Worm (Caenorhabditis elegans) whole organism, mixed stage, embryonic: ENCODE measurements around the gene acr-21.

Experiments
- M03D4.4 ChIP-seq: sonication (generic microtip); optimal IDR thresholded peaks from 2 replicates; lab custom pipeline; 2017; ENCODE audit warnings: mild to moderate bottlenecking, missing genetic modification characterization, missing compliant biosample characterization
- ceh-39 ChIP-seq: fragments of 150-350 bp; optimal IDR thresholded peaks from 2 replicates; lab custom pipeline; 2014; ENCODE audit warnings: missing biosample characterization, missing genetic modification characterization
- ceh-43 ChIP-seq: fragments of 200-800 bp; sonication (Bioruptor generic); optimal IDR thresholded peaks from 2 replicates; lab custom pipeline; 2018; ENCODE audit warnings: mild to moderate bottlenecking, missing genetic modification characterization, moderate library complexity, missing compliant biosample characterization
- ceh-83 ChIP-seq: fragments of 200-800 bp; sonication (Bioruptor generic); optimal IDR thresholded peaks from 2 replicates; lab custom pipeline; 2018; ENCODE audit warnings: mild to moderate bottlenecking, missing genetic modification characterization, missing compliant biosample characterization
- ces-1 ChIP-seq: fragments of 150-350 bp; optimal IDR thresholded peaks from 2 replicates; lab custom pipeline; 2014; ENCODE audit warnings: missing biosample characterization, missing genetic modification reagents, missing genetic modification characterization
- cnd-1 ChIP-seq: fragments of 200-800 bp; sonication (Bioruptor generic); optimal IDR thresholded peaks from 2 replicates; lab custom pipeline; 2018; ENCODE audit warnings: mild to moderate bottlenecking, missing genetic modification characterization, missing compliant biosample characterization
- drap-1 ChIP-seq: fragments of 200-800 bp; sonication (Bioruptor generic); optimal IDR thresholded peaks from 3 replicates; lab custom pipeline; 2018; ENCODE audit warnings: mild to moderate bottlenecking, missing genetic modification characterization, missing compliant biosample characterization
- elt-1 ChIP-seq: sonication (generic microtip); optimal IDR thresholded peaks from 2 replicates; lab custom pipeline; 2017; ENCODE audit warnings: missing genetic modification characterization, mild to moderate bottlenecking, missing compliant biosample characterization, antibody characterized with exemption, moderate library complexity, borderline replicate concordance; ENCODE audit not compliant: insufficient read depth
- elt-3 ChIP-seq: fragments of 150-350 bp; optimal IDR thresholded peaks from 2 replicates; lab custom pipeline; 2014; ENCODE audit warnings: missing biosample characterization, missing genetic modification characterization
- flh-1 ChIP-seq: fragments of 200-800 bp; sonication (Bioruptor generic); optimal IDR thresholded peaks from 2 replicates; lab custom pipeline; 2018; ENCODE audit warnings: mild to moderate bottlenecking, missing genetic modification characterization, moderate library complexity, missing compliant biosample characterization
- ham-2 ChIP-seq: fragments of 200-800 bp; sonication (Bioruptor generic); optimal IDR thresholded peaks from 2 replicates; lab custom pipeline; 2018; ENCODE audit warnings: mild to moderate bottlenecking, missing genetic modification characterization, missing compliant biosample characterization
- hlh-1 ChIP-seq: fragments of 150-350 bp; optimal IDR thresholded peaks from 2 replicates; lab custom pipeline; 2014; ENCODE audit warnings: missing biosample characterization, missing genetic modification reagents, missing genetic modification characterization
- lin-13 ChIP-seq: fragments of 150-350 bp; optimal IDR thresholded peaks from 2 replicates; lab custom pipeline; 2014; ENCODE audit warnings: missing biosample characterization, missing genetic modification characterization
- lin-32 ChIP-seq: fragments of 200-800 bp; sonication (Bioruptor generic); optimal IDR thresholded peaks from 2 replicates; lab custom pipeline; 2018; ENCODE audit warnings: mild to moderate bottlenecking, missing genetic modification characterization, missing compliant biosample characterization
- lsy-2 ChIP-seq: fragments of 150-350 bp; optimal IDR thresholded peaks from 2 replicates; lab custom pipeline; 2014; ENCODE audit warnings: missing biosample characterization, missing genetic modification characterization
- mls-2 ChIP-seq: sonication (generic microtip); optimal IDR thresholded peaks from 2 replicates; lab custom pipeline; 2016; ENCODE audit warnings: mild to moderate bottlenecking, missing genetic modification characterization, moderate library complexity, missing compliant biosample characterization
- nhr-12 ChIP-seq: fragments of 150-350 bp; optimal IDR thresholded peaks from 2 replicates; lab custom pipeline; 2014; ENCODE audit warnings: missing biosample characterization, missing genetic modification characterization
- nhr-2 ChIP-seq: fragments of 150-350 bp; optimal IDR thresholded peaks from 2 replicates; lab custom pipeline; 2014; ENCODE audit warnings: missing biosample characterization, missing genetic modification characterization
- nhr-237 ChIP-seq: fragments of 150-350 bp; optimal IDR thresholded peaks from 2 replicates; lab custom pipeline; 2014; ENCODE audit warnings: missing biosample characterization, missing genetic modification characterization
- nhr-28 ChIP-seq: fragments of 150-350 bp; optimal IDR thresholded peaks from 2 replicates; lab custom pipeline; 2014; ENCODE audit warnings: missing biosample characterization, missing genetic modification characterization
- nhr-76 ChIP-seq: sonication (generic microtip); optimal IDR thresholded peaks from 2 replicates; lab custom pipeline; 2017; ENCODE audit warnings: missing biosample characterization, missing genetic modification characterization
- sem-2 ChIP-seq: fragments of 200-800 bp; sonication (Bioruptor generic); optimal IDR thresholded peaks from 2 replicates; lab custom pipeline; 2018; ENCODE audit warnings: mild to moderate bottlenecking, missing genetic modification characterization, missing compliant biosample characterization
- snpc-4 ChIP-seq: fragments of 150-350 bp; optimal IDR thresholded peaks from 2 replicates; lab custom pipeline; 2014; ENCODE audit warnings: missing biosample characterization, missing genetic modification characterization
- sptf-1 ChIP-seq: sonication (generic microtip); optimal IDR thresholded peaks from 2 replicates; lab custom pipeline; 2017; ENCODE audit warnings: mild to moderate bottlenecking, missing genetic modification characterization, moderate library complexity, missing compliant biosample characterization
- tbx-8 ChIP-seq: fragments of 200-800 bp; sonication (Bioruptor generic); optimal IDR thresholded peaks from 2 replicates; lab custom pipeline; 2018; ENCODE audit warnings: mild to moderate bottlenecking, missing genetic modification characterization, moderate library complexity, missing compliant biosample characterization
- unc-39 ChIP-seq: fragments of 150-350 bp; optimal IDR thresholded peaks from 2 replicates; lab custom pipeline; 2014; ENCODE audit warnings: missing biosample characterization, missing genetic modification characterization
- zip-8 ChIP-seq: fragments of 150-350 bp; optimal IDR thresholded peaks from 2 replicates; lab custom pipeline; 2014; ENCODE audit warnings: missing biosample characterization, missing genetic modification characterization
- ztf-11 ChIP-seq: fragments of 150-350 bp; optimal IDR thresholded peaks from 2 replicates; lab custom pipeline; 2014; ENCODE audit warnings: missing biosample characterization, missing genetic modification characterization

acr-21 gene

DNA sequence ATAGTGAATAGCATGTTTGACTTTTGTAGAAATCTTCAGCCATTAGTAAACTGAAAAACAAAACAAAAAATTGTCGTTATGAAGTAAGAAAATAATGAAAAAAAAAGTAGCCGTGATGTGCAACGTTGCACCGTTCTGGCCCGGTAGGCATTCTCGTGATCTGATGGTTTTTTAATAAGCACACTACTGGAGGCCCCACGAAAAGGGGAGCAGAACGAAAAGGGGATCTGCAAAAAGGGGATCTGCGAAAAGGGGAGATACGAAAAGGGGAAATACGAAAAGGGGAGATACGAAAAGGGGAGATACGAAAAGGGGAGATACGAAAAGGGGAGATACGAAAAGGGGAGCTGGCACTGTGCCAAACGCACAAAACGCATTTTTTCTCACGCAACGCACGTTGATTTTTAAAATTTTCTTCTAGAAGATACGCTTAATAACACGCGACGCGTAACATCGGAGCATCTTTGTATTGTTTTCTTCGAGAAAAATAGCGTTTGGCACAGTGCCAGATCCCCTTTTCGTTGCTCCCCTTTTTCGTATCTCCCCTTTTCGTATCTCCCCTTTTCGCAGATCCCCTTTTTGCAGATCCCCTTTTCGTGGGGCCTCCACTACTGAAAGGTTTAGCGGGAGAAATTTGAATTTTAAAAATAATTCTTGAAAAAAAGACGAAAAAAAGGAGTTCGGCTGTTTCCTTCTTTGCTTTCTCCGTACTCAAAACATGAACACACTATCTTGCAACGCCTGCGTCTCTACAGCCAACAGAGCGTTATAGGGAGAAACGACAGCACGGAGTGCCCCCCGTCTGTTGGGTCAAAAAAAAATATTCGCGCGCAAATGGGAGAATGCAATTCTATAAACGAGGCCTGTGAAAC lies 30.3 kb upstream of the acr-21 start, which contains the start of gene C09E7.7:
TSS of gene C09E7.7 (minus strand) at position 57 of the 872 bp plus-strand sequence.
- peak; percentile 27 for TF ChIP-seq ces-1 (GFP tag; lab: Kevin White, UChicago)
- TF ChIP-seq sptf-1 (tag; lab: Kevin White, UChicago): peak; percentile 67
- TF ChIP-seq drap-1 (GFP tag; lab: Kevin White, UChicago): peak; percentile 35
- peak; percentile 38 for TF ChIP-seq mls-2 (tag; lab: Kevin White, UChicago)
- peak; percentile 40 for TF ChIP-seq lin-13
- TF ChIP-seq sem-2 (GFP tag; lab: Kevin White, UChicago): peak; percentile 13
- TF ChIP-seq cnd-1: peak; percentile 47

DNA sequence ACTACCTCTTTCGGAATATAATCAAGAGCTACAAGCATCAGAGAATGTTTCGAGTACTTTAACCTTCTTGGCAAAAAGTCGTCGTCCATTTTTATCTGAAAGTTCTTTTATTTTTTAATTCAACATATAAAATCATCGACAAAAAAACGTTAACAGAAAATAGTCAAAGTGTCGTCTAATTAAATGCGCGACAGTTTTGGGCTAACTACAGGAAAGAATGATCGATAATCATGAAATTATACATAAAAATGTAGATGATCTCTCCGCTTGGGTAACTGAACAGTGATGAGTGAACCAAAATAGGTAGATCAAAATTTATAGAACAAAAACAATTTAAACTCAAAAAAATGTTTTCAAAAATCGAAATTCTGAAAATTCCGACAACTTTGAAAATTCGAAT lies 23.2 kb upstream of the acr-21 start, which contains the start of gene C09E7.8:
TSS of gene C09E7.8 (minus strand) at position 101 of the 400 bp plus-strand sequence.
- TF ChIP-seq sptf-1 (tag; lab: Kevin White, UChicago): no peak

DNA sequence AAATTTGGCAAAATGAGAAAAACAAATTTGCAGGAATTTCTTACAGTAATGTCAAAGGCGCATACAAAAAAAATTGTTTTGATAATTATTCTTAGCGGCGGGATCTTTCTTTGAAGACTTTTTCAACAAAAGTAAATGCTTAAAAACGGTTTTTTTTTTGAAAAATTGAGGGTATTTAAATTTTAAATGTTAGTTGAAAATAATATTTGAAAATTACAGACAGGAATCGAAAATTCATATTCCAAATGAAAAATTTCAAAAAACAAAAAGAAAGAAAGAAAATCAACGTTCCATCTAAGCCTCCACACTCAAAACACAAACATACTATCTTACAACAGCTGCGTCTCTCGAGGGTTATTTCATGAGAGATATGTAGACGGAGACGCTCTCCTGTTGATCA lies 4.5 kb upstream of the acr-21 start:
- TF ChIP-seq hlh-1 (no peak), drap-1 (GFP tag; lab: Kevin White, UChicago) (no peak), cnd-1 (no peak), lsy-2 (no peak), elt-3 (tag; lab: Kevin White, UChicago) (no peak), mls-2 (tag; lab: Kevin White, UChicago) (no peak), zip-8 (tag; lab: Kevin White, UChicago) (no peak), nhr-12 (tag; lab: Kevin White, UChicago) (no peak), nhr-237 (tag; lab: Kevin White, UChicago) (no peak), ztf-11 (no peak), tbx-8 (GFP tag; lab: Kevin White, UChicago) (no peak)
- TF ChIP-seq, all 35 proteins: peak for 0

DNA sequence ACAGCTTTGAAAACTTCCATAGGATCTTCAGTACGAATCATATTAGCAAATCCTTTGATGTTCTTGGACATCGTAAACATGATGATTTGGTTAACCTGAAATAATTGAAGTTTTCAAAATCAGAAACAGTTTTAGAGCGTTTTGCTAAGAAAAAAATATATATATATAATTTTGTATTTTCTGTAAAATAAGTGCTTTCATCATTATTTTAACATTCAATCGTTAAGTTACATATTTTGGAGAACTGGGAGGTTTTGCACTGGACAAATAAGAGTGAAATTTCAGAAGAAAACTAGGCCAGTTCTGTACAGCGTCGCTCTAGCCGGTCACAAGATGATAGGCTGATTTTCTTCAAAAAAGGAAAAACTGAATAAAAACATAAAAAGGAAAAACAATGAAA lies 3.2 kb upstream of the acr-21 start, which contains the start of gene F27B3.6:
TSS of gene F27B3.6 (minus strand) at position 101 of the 400 bp plus-strand sequence.
- no peak for TF ChIP-seq drap-1 (GFP tag; lab: Kevin White, UChicago)
- TF ChIP-seq nhr-76 (tag; lab: Kevin White, UChicago): no peak
- TF ChIP-seq lin-32 (GFP tag; lab: Kevin White, UChicago): no peak
- no peak for TF ChIP-seq nhr-28
- no peak for TF ChIP-seq sem-2 (GFP tag; lab: Kevin White, UChicago)
- no peak for TF ChIP-seq elt-3 (tag; lab: Kevin White, UChicago)
- TF ChIP-seq unc-39: no peak

DNA sequence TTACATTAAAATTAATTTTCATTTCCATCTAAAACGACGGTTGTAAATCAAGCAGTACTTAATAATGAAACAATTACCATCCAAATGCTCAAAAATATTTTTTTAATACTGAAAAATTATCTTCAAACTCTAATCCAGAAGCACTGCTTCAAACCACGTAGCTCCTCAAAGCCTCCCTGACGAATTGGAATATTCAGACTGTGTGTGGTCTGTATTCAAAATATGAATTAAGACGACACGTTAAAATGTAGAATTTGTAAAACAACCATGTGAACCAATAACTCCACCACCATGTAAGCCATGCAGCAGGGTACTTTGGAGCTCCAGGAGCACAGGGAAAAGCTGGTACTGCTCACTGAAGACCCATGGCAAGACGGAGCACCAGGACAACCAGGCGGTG lies 2.3 kb upstream of the acr-21 start, which contains the start of gene F27B3.8:
TSS of gene F27B3.8 (plus strand) at position 301 of the 400 bp plus-strand sequence.
- no peak for TF ChIP-seq elt-1 (tag; lab: Kevin White, UChicago)
- no peak for TF ChIP-seq tbx-8 (GFP tag; lab: Kevin White, UChicago)
- TF ChIP-seq, all 35 proteins: peak for 0

DNA sequence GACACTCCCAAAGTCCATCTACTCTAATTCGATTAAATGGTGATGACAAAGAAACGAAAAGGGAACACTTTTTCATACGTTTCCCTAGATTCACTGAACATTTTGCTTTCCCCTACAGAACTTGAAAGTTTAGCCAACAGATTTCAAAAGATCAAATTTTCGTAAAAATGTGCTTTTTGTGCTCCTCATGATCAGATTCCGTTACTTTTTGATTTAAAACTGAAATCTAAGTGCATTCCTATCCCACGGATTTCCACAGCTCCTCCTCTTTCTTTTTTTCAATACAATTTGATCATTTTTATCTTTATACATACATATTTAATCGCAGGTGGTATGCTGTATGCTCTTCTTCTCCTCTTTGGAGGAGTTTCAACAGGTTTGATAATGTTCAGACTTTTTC lies 5.9 kb downstream of the acr-21 start, which contains the start of gene ddo-3:
TSS of gene ddo-3 (plus strand) at position 301 of the 400 bp plus-strand sequence.
- TF ChIP-seq ceh-43 (GFP tag; lab: Kevin White, UChicago): no peak

DNA sequence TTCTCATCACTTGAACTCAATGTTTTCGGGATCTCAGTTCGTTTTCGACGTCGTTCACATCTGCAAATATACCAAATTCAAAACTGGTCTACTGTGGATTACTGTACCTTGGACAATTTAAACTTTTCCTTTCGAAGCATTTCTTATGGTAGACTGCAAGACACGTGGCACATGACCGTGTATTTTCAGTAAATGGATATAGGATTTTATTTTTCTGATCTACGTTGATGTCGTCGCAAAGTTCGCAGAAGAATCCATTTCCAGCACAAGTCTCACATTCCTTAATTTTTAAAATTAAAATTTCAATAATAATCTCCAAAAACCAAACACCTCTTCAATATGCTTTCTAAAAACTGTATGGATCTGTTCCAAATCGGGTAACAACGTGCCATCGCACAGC lies 7.8 kb downstream of the acr-21 start:
- no peak for TF ChIP-seq lsy-2
- TF ChIP-seq cnd-1: no peak
- TF ChIP-seq mls-2 (tag; lab: Kevin White, UChicago): no peak
- TF ChIP-seq ham-2: no peak
- no peak for TF ChIP-seq unc-39
- TF ChIP-seq sem-2 (GFP tag; lab: Kevin White, UChicago): no peak
- TF ChIP-seq hlh-1: no peak
- TF ChIP-seq sptf-1 (tag; lab: Kevin White, UChicago): no peak
- TF ChIP-seq ceh-39 (tag; lab: Kevin White, UChicago): no peak
- TF ChIP-seq tbx-8 (GFP tag; lab: Kevin White, UChicago): no peak
- TF ChIP-seq nhr-12 (tag; lab: Kevin White, UChicago): no peak
- no peak for TF ChIP-seq nhr-2 (tag; lab: Kevin White, UChicago)
- TF ChIP-seq ceh-83 (GFP tag; lab: Kevin White, UChicago): no peak
- no peak for TF ChIP-seq elt-3 (tag; lab: Kevin White, UChicago)
- no peak for TF ChIP-seq nhr-28
- no peak for TF ChIP-seq zip-8 (tag; lab: Kevin White, UChicago)
- TF ChIP-seq ztf-11: no peak
- no peak for TF ChIP-seq snpc-4 (tag; lab: Kevin White, UChicago)
- no peak for TF ChIP-seq flh-1
- no peak for TF ChIP-seq M03D4.4 (tag; lab: Kevin White, UChicago)
